Fruit fly (Drosophila melanogaster) whole organism, embryonic: ENCODE measurements around the gene CG3984.

ENCODE experiments used
- Antp ChIP-seq: fragments of 200-800 bp; sonication (Bioruptor generic); optimal IDR thresholded peaks from 3 replicates; lab custom pipeline; 2016; ENCODE audit warnings: missing biosample characterization, missing genetic modification characterization
- CG11695 ChIP-seq: fragments of 200-800 bp; sonication (Bioruptor generic); IDR thresholded peaks from 3 replicates; pipeline ENCODE4 v1.3.6; 2022; ENCODE audit warnings: missing biosample characterization, missing genetic modification characterization
- CG12104 ChIP-seq: fragments of 200-800 bp; sonication (Bioruptor generic); optimal IDR thresholded peaks from 3 replicates; lab custom pipeline; 2016; ENCODE audit warnings: missing biosample characterization, missing genetic modification characterization
- CG12659 ChIP-seq: fragments of 200-800 bp; sonication (Bioruptor generic); optimal IDR thresholded peaks from 3 replicates; lab custom pipeline; 2017; ENCODE audit warnings: mild to moderate bottlenecking, missing biosample characterization, missing genetic modification reagents, missing genetic modification characterization
- CG12942 ChIP-seq: fragments of 200-800 bp; sonication (Bioruptor generic); optimal IDR thresholded peaks from 3 replicates; lab custom pipeline; 2016; ENCODE audit warnings: missing biosample characterization, missing genetic modification characterization
- CG1647 ChIP-seq: fragments of 200-800 bp; sonication (Bioruptor generic); optimal IDR thresholded peaks from 3 replicates; lab custom pipeline; 2016; ENCODE audit warnings: missing biosample characterization, missing genetic modification characterization
- CG16813 ChIP-seq: fragments of 200-800 bp; sonication (Bioruptor generic); IDR thresholded peaks from 3 replicates; pipeline ENCODE4 v1.3.6; 2022; ENCODE audit warnings: missing biosample characterization, missing genetic modification characterization; ENCODE audit not compliant: partially characterized antibody
- CG17328 ChIP-seq: fragments of 200-800 bp; sonication (Bioruptor generic); IDR thresholded peaks from 2 replicates; pipeline ENCODE4 v1.3.6; 2022; ENCODE audit warnings: missing biosample characterization, missing genetic modification characterization
- CG17829 ChIP-seq: fragments of 200-800 bp; optimal IDR thresholded peaks from 2 replicates; lab custom pipeline; 2019; ENCODE audit warnings: missing biosample characterization, mild to moderate bottlenecking, missing genetic modification characterization, moderate library complexity
- CG30431 ChIP-seq: fragments of 200-800 bp; sonication (Bioruptor generic); optimal IDR thresholded peaks from 2 replicates; lab custom pipeline; 2017; ENCODE audit warnings: missing biosample characterization, missing genetic modification characterization
- CG33213 ChIP-seq: fragments of 200-800 bp; sonication (Bioruptor generic); optimal IDR thresholded peaks from 3 replicates; lab custom pipeline; 2016; ENCODE audit warnings: missing biosample characterization, missing genetic modification characterization
- CG3847 ChIP-seq: fragments of 200-800 bp; sonication (Bioruptor generic); IDR thresholded peaks from 2 replicates; pipeline ENCODE4 v1.3.6; 2022; ENCODE audit warnings: missing biosample characterization, missing genetic modification characterization
- CG4328 ChIP-seq: fragments of 200-800 bp; sonication (Bioruptor generic); optimal IDR thresholded peaks from 3 replicates; lab custom pipeline; 2017; ENCODE audit warnings: missing biosample characterization, missing genetic modification reagents, missing genetic modification characterization
- CG4854 ChIP-seq: fragments of 200-800 bp; sonication (Bioruptor generic); optimal IDR thresholded peaks from 2 replicates; lab custom pipeline; 2016; ENCODE audit warnings: missing biosample characterization, missing genetic modification characterization, inconsistent platforms
- CG6254 ChIP-seq: fragments of 200-800 bp; sonication (Bioruptor generic); optimal IDR thresholded peaks from 3 replicates; lab custom pipeline; 2017; ENCODE audit warnings: mild to moderate bottlenecking, missing biosample characterization, missing genetic modification reagents, missing genetic modification characterization
- CG6854 ChIP-seq: fragments of 200-800 bp; sonication (Bioruptor generic); optimal IDR thresholded peaks from 3 replicates; lab custom pipeline; 2017; ENCODE audit warnings: missing biosample characterization, mild to moderate bottlenecking, missing genetic modification characterization
- CG7987 ChIP-seq: fragments of 200-800 bp; sonication (Bioruptor generic); optimal IDR thresholded peaks from 2 replicates; lab custom pipeline; 2018; ENCODE audit warnings: missing biosample characterization, mild to moderate bottlenecking, missing genetic modification characterization, moderate library complexity
- CTCF ChIP-seq: fragments of 200-800 bp; sonication (Bioruptor generic); optimal IDR thresholded peaks from 2 replicates; lab custom pipeline; 2017; ENCODE audit warnings: missing biosample characterization, mild to moderate bottlenecking, missing genetic modification characterization, moderate library complexity
- Gsc ChIP-seq: fragments of 200-800 bp; sonication (Bioruptor generic); IDR thresholded peaks from 2 replicates; pipeline ENCODE4 v1.3.6; 2022; ENCODE audit warnings: missing biosample characterization, missing genetic modification characterization
- HLH54F ChIP-seq: fragments of 200-800 bp; sonication (Bioruptor generic); optimal IDR thresholded peaks from 3 replicates; lab custom pipeline; 2016; ENCODE audit warnings: missing biosample characterization, missing genetic modification characterization
- Med ChIP-seq: fragments of 200-800 bp; sonication (Bioruptor generic); peaks from one replicate; lab custom pipeline; 2016; ENCODE audit warnings: missing biosample characterization, missing genetic modification characterization, mild to moderate bottlenecking, inconsistent platforms, moderate library complexity
- NC2α ChIP-seq: fragments of 200-800 bp; sonication (Bioruptor generic); optimal IDR thresholded peaks from 2 replicates; lab custom pipeline; 2016; ENCODE audit warnings: missing biosample characterization, missing genetic modification characterization
- NK7.1 ChIP-seq: fragments of 200-800 bp; sonication (Bioruptor generic); optimal IDR thresholded peaks from 3 replicates; lab custom pipeline; 2016; ENCODE audit warnings: missing biosample characterization, missing genetic modification characterization
- Nf-YC ChIP-seq: fragments of 200-800 bp; optimal IDR thresholded peaks from 3 replicates; lab custom pipeline; 2019; ENCODE audit warnings: missing biosample characterization, mild to moderate bottlenecking, missing genetic modification characterization, moderate library complexity
- Oaz ChIP-seq: fragments of 200-800 bp; sonication (Bioruptor generic); IDR thresholded peaks from 2 replicates; pipeline ENCODE4 v1.3.6; 2022; ENCODE audit warnings: missing biosample characterization, missing genetic modification characterization
- Opbp ChIP-seq: fragments of 200-800 bp; sonication (Bioruptor generic); IDR thresholded peaks from 3 replicates; pipeline ENCODE4 v1.3.6; 2022; ENCODE audit warnings: missing biosample characterization, missing genetic modification characterization; ENCODE audit not compliant: partially characterized antibody
- Side ChIP-seq: fragments of 200-800 bp; sonication (Bioruptor generic); optimal IDR thresholded peaks from 2 replicates; lab custom pipeline; 2016; ENCODE audit warnings: missing biosample characterization, missing genetic modification characterization
- Sox100B ChIP-seq: fragments of 200-800 bp; sonication (Bioruptor generic); optimal IDR thresholded peaks from 3 replicates; lab custom pipeline; 2018; ENCODE audit warnings: missing biosample characterization, mild to moderate bottlenecking, missing genetic modification characterization
- Sox102F ChIP-seq: fragments of 200-800 bp; sonication (Bioruptor generic); optimal IDR thresholded peaks from 2 replicates; lab custom pipeline; 2018; ENCODE audit warnings: missing biosample characterization, mild to moderate bottlenecking, missing genetic modification characterization, moderate library complexity
- Ssrp ChIP-seq: fragments of 200-800 bp; sonication (Bioruptor generic); optimal IDR thresholded peaks from 2 replicates; lab custom pipeline; 2018; ENCODE audit warnings: missing biosample characterization, mild to moderate bottlenecking, missing genetic modification characterization, moderate library complexity
- TFAM ChIP-seq: fragments of 200-800 bp; sonication (Bioruptor generic); optimal IDR thresholded peaks from 2 replicates; lab custom pipeline; 2017; ENCODE audit warnings: missing biosample characterization, missing genetic modification characterization, inconsistent platforms
- Taf1 ChIP-seq: fragments of 200-800 bp; sonication (Bioruptor generic); IDR thresholded peaks from 2 replicates; pipeline ENCODE4 v1.3.6; 2022; ENCODE audit warnings: missing biosample characterization, missing genetic modification characterization
- chinmo ChIP-seq: fragments of 200-800 bp; sonication (Bioruptor generic); IDR thresholded peaks from 4 replicates; pipeline ENCODE4 v1.3.6; 2022; ENCODE audit warnings: missing biosample characterization, missing genetic modification characterization; ENCODE audit not compliant: partially characterized antibody
- dimm ChIP-seq: fragments of 200-800 bp; sonication (Bioruptor generic); IDR thresholded peaks from 2 replicates; pipeline ENCODE4 v1.3.6; 2022; ENCODE audit warnings: missing biosample characterization, missing genetic modification characterization
- dpn ChIP-seq, 2 experiments: fragments of 200-800 bp; sonication (Bioruptor generic); optimal IDR thresholded peaks; 3 replicates each; lab custom pipeline; 2016; ENCODE audit warnings: missing biosample characterization in 2 of 2, missing genetic modification characterization in 2 of 2
- emc ChIP-seq: fragments of 200-800 bp; sonication (Bioruptor generic); optimal IDR thresholded peaks from 2 replicates; lab custom pipeline; 2016; ENCODE audit warnings: missing biosample characterization, missing genetic modification characterization
- ems ChIP-seq: fragments of 200-800 bp; sonication (Bioruptor generic); optimal IDR thresholded peaks from 3 replicates; lab custom pipeline; 2016; ENCODE audit warnings: missing biosample characterization, missing genetic modification characterization
- fd96Cb ChIP-seq: fragments of 200-800 bp; sonication (Bioruptor generic); optimal IDR thresholded peaks from 2 replicates; lab custom pipeline; 2018; ENCODE audit warnings: missing biosample characterization, mild to moderate bottlenecking, missing genetic modification characterization, moderate library complexity
- gro ChIP-seq: fragments of 200-800 bp; sonication (Bioruptor generic); optimal IDR thresholded peaks from 2 replicates; lab custom pipeline; 2016; ENCODE audit warnings: missing biosample characterization, missing genetic modification characterization
- gt ChIP-seq: fragments of 200-800 bp; sonication (Bioruptor generic); IDR thresholded peaks from 2 replicates; pipeline ENCODE4 v1.3.6; 2022; ENCODE audit warnings: missing biosample characterization, missing genetic modification characterization
- ind ChIP-seq: fragments of 200-800 bp; sonication (Bioruptor generic); optimal IDR thresholded peaks from 3 replicates; lab custom pipeline; 2016; ENCODE audit warnings: missing biosample characterization, missing genetic modification characterization
- pho ChIP-seq: fragments of 200-800 bp; sonication (Bioruptor generic); optimal IDR thresholded peaks from 2 replicates; lab custom pipeline; 2016; ENCODE audit warnings: missing biosample characterization, missing genetic modification characterization
- phol ChIP-seq: fragments of 200-800 bp; sonication (Bioruptor generic); optimal IDR thresholded peaks from 3 replicates; lab custom pipeline; 2018; ENCODE audit warnings: missing biosample characterization, mild to moderate bottlenecking, missing genetic modification characterization, moderate library complexity
- row ChIP-seq: fragments of 200-800 bp; sonication (Bioruptor generic); IDR thresholded peaks from 3 replicates; pipeline ENCODE4 v1.3.6; 2022; ENCODE audit warnings: missing biosample characterization, missing genetic modification characterization
- sc ChIP-seq, 3 experiments: fragments of >200 bp in 2 of 3; fragments of 200-800 bp in 1 of 3; sonication (Bioruptor generic) in 1 of 3; optimal IDR thresholded peaks; 2 replicates in 2 of 3; 3 replicates in 1 of 3; lab custom pipeline; 2017; ENCODE audit warnings: mild to moderate bottlenecking in 1 of 3, missing biosample characterization in 1 of 3, missing genetic modification characterization in 1 of 3, missing genetic modification reagents in 1 of 3
- sens ChIP-seq: fragments of 200-800 bp; sonication (Bioruptor generic); peaks from one replicate; lab custom pipeline; 2016; ENCODE audit warnings: missing biosample characterization, missing genetic modification characterization
- sima ChIP-seq: fragments of 200-800 bp; sonication (Bioruptor generic); optimal IDR thresholded peaks from 2 replicates; lab custom pipeline; 2016; ENCODE audit warnings: missing biosample characterization, missing genetic modification characterization
- so ChIP-seq: fragments of 200-800 bp; sonication (Bioruptor generic); IDR thresholded peaks from 3 replicates; pipeline ENCODE4 v1.3.6; 2022; ENCODE audit warnings: missing biosample characterization, missing genetic modification characterization
- tup ChIP-seq: fragments of 200-800 bp; sonication (Bioruptor generic); optimal IDR thresholded peaks from 2 replicates; lab custom pipeline; 2016; ENCODE audit warnings: missing biosample characterization, mild to moderate bottlenecking, missing genetic modification characterization, moderate library complexity
- vfl ChIP-seq: fragments of 200-800 bp; sonication (Bioruptor generic); optimal IDR thresholded peaks from 2 replicates; lab custom pipeline; 2016; ENCODE audit warnings: missing biosample characterization, missing genetic modification characterization
- vvl ChIP-seq: fragments of 200-800 bp; sonication (Bioruptor generic); IDR thresholded peaks from 2 replicates; pipeline ENCODE4 v1.3.6; 2022; ENCODE audit warnings: missing biosample characterization, missing genetic modification characterization

The CG3984 gene

dm6 chr3R:15089250-15089921, 47.6 kb upstream of the CG3984 start (continued):
- peak; percentile 94 for TF ChIP-seq sens
- TF ChIP-seq CG6254 (GFP tag; lab: Kevin White, UChicago), result no peak
- TF ChIP-seq CG4328, result peak; percentile 62
- TF ChIP-seq vvl (GFP tag; lab: Robert Waterston, UW), result peak; percentile 30; the same call in 1 of the 2 replicates
- TF ChIP-seq Ssrp (tag; lab: Kevin White, UChicago), result peak; percentile 6
- TF ChIP-seq NC2α, result no peak
- no peak for TF ChIP-seq fd96Cb (tag; lab: Kevin White, UChicago)
- no peak for TF ChIP-seq phol
- TF ChIP-seq CG12104 (GFP tag; lab: Kevin White, UChicago), result peak; percentile 46
- TF ChIP-seq dimm (GFP tag; lab: Robert Waterston, UW), result no peak
- peak in 1 of 2 experiments; percentile 20 for TF ChIP-seq dpn (GFP tag; optimal IDR thresholded peaks at IDR 0.05; lab: Kevin White, UChicago)
- TF ChIP-seq vfl (GFP tag; lab: Kevin White, UChicago), result no peak
- peak; percentile 33 for TF ChIP-seq row (GFP tag; lab: Robert Waterston, UW)
- no peak for TF ChIP-seq sc (optimal IDR thresholded peaks at IDR 0.05; lab: Kevin White, UChicago)
- TF ChIP-seq sc (GFP tag; optimal IDR thresholded peaks at IDR 0.05; lab: Kevin White, UChicago), result no peak
- TF ChIP-seq Nf-YC (tag; lab: Kevin White, UChicago), result no peak
- peak; percentile 50 for TF ChIP-seq CG12659
- no peak for TF ChIP-seq ems (GFP tag; lab: Kevin White, UChicago)
- TF ChIP-seq tup (GFP tag; lab: Kevin White, UChicago), result no peak
- no peak for TF ChIP-seq sima
- no peak for TF ChIP-seq TFAM
- no peak for TF ChIP-seq CG12942 (GFP tag; lab: Kevin White, UChicago)
- TF ChIP-seq CTCF (GFP tag; lab: Kevin White, UChicago), result no peak
- TF ChIP-seq CG7987 (GFP tag; lab: Kevin White, UChicago), result peak; percentile 69
- peak; percentile 64 for TF ChIP-seq Med
- no peak for TF ChIP-seq CG1647 (GFP tag; lab: Kevin White, UChicago)
- no peak for TF ChIP-seq HLH54F
- no peak for TF ChIP-seq NK7.1 (GFP tag; lab: Kevin White, UChicago)
- TF ChIP-seq chinmo (GFP tag; lab: Robert Waterston, UW), result no peak
- peak; percentile 8 for TF ChIP-seq ind (GFP tag; lab: Kevin White, UChicago)
- TF ChIP-seq Sox100B (GFP tag; lab: Kevin White, UChicago), result peak; percentile 48
- TF ChIP-seq CG17328 (GFP tag; lab: Robert Waterston, UW), result no peak
- no peak for TF ChIP-seq CG17829
- no peak for TF ChIP-seq Opbp
- 0 out of 3 replicates have a peak, but pooled peaks have one; percentile 8 for TF ChIP-seq so (GFP tag; lab: Robert Waterston, UW)
- no peak for TF ChIP-seq pho
- TF ChIP-seq CG4854, result peak; percentile 10
- TF ChIP-seq Gsc (GFP tag; lab: Robert Waterston, UW), result no peak
- no peak for TF ChIP-seq CG3847 (GFP tag; lab: Robert Waterston, UW)
- peak; percentile 19 for TF ChIP-seq gro
- TF ChIP-seq Side, result no peak
- TF ChIP-seq CG16813, result no peak
- TF ChIP-seq CG6854 (GFP tag; lab: Kevin White, UChicago), result peak; percentile 60
- no peak for TF ChIP-seq CG11695 (GFP tag; lab: Robert Waterston, UW)
- TF ChIP-seq gt, result no peak
- no peak for TF ChIP-seq Taf1
- TF ChIP-seq Antp (GFP tag; lab: Kevin White, UChicago), result peak; percentile 21
- no peak for TF ChIP-seq CG33213 (GFP tag; lab: Kevin White, UChicago)
- no peak for TF ChIP-seq CG30431 (GFP tag; lab: Kevin White, UChicago)
- no peak for TF ChIP-seq emc (GFP tag; lab: Kevin White, UChicago)
- TF ChIP-seq Oaz (GFP tag; lab: Robert Waterston, UW), result no peak
- TF ChIP-seq Sox102F (GFP tag; lab: Kevin White, UChicago), result no peak
